Fruit fly (Drosophila melanogaster): Measurements from ENCODE around the gene CG9270.

CG9270 gene

DNA sequence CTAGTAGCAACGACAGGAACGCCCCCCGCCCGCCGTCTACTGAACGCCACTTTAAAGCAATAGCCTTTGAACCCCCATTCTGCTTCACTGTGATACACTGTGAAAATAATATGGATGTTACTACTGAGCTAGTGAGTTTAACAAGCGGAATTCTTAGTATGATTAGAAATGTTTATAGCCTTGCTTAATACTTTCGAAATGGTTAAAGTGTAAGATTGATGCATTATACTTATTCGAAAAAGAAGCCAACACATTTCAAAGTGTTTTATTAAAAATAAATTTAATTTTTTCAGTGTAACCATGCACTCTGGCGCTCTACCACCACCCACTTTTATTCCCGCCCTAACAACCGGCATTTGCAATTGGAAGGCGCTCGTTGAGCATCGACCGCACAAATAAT, 10.4 kb upstream of the CG9270 start:
- no peak for TF ChIP-seq HLH106 (tag; optimal IDR thresholded peaks at IDR 0.05)
- TF ChIP-seq dl (GFP tag; optimal IDR thresholded peaks at IDR 0.05; ENCODE audit: insufficient read depth in 1 of 2, partially characterized antibody in 2 of 2), result no peak
- no peak for TF ChIP-seq CG9705 (GFP tag; optimal IDR thresholded peaks at IDR 0.05)
- TF ChIP-seq fru (GFP tag; optimal IDR thresholded peaks at IDR 0.05), result peak; percentile 19
- no peak for TF ChIP-seq Hr78 (GFP tag; optimal IDR thresholded peaks at IDR 0.05)
- TF ChIP-seq foxo (GFP tag; optimal IDR thresholded peaks at IDR 0.05), result peak in 1 of 2 experiments; percentile 20
- no peak for TF ChIP-seq brk (GFP tag; optimal IDR thresholded peaks at IDR 0.05)
- TF ChIP-seq psq (GFP tag; optimal IDR thresholded peaks at IDR 0.05), result no peak
- no peak for TF ChIP-seq Vsx2 (GFP tag; optimal IDR thresholded peaks at IDR 0.05; ENCODE audit: partially characterized antibody)
- peak; percentile 16 for TF ChIP-seq ey (GFP tag; optimal IDR thresholded peaks at IDR 0.05)
- no peak for TF ChIP-seq usp (GFP tag; optimal IDR thresholded peaks at IDR 0.05)
- no peak for TF ChIP-seq CG32264 (GFP tag; optimal IDR thresholded peaks at IDR 0.05)
- no peak for TF ChIP-seq Sp1 (GFP tag; optimal IDR thresholded peaks at IDR 0.05)
- no peak for TF ChIP-seq rgr (GFP tag; optimal IDR thresholded peaks at IDR 0.05)
- peak; percentile 14 for TF ChIP-seq h (GFP tag; optimal IDR thresholded peaks at IDR 0.05)

DNA sequence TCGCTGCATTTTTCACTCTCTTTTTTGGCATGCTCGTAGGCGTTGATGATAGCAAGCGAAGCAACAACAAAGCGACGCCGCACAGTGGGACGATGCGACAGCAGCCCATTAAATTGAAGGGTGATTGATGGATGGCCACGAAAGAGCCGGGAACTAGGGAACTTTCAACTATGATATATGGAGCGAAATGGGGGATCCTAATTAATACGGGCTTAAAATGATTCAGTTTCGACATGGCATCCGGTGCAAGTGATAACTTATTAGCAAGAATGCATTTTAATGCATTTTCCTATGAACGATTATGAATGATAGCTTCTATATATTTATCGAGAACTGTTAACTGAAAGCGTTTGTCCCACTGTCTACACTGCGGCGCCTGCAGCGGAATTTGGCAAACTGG, 9.2 kb upstream of the CG9270 start:
- TF ChIP-seq tai (GFP tag; optimal IDR thresholded peaks at IDR 0.05) (no peak), ey (GFP tag; optimal IDR thresholded peaks at IDR 0.05) (no peak), h (GFP tag; optimal IDR thresholded peaks at IDR 0.05) (no peak), foxo (GFP tag; optimal IDR thresholded peaks at IDR 0.05) (no peak), OdsH (GFP tag; optimal IDR thresholded peaks at IDR 0.05) (no peak), Abd-B (GFP tag; optimal IDR thresholded peaks at IDR 0.05) (no peak), fru (GFP tag; optimal IDR thresholded peaks at IDR 0.05) (no peak), psq (GFP tag; optimal IDR thresholded peaks at IDR 0.05) (no peak)

DNA sequence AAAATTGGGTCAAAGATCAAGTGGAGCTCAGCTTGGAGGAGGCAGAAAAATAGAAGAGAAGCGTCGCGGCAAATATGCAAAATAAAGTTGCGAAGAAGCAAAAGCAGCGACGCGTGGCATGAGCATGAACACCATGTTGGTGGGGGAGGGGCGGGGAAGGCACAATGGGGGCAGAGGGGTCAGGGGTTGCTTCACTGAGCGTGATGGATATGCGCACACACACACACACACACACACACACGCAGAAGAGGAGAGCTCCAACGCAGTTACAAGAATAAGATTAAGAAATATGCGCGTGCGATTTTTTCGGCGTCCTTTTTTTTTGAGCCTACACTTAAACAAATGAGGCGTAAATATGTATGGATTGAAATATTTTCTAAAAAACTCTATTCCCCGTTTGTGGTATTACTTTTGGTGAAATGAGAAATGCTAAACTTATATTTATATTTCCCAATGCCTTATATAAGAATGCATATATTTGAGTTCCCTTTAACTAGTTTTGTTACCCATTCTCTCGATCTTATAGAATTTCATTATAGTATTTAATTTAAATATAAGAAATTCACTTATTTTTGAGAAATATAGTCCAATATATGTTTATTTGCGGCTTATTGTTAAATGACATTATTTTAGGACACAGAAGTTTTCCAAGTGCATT, 8.4 kb upstream of the CG9270 start:
- no peak for TF ChIP-seq Abd-B (GFP tag; optimal IDR thresholded peaks at IDR 0.05)
- TF ChIP-seq Dfd (GFP tag; optimal IDR thresholded peaks at IDR 0.05), result peak; percentile 60
- TF ChIP-seq sage (GFP tag; optimal IDR thresholded peaks at IDR 0.05), result no peak
- TF ChIP-seq Jra (GFP tag; optimal IDR thresholded peaks at IDR 0.05), result no peak
- no peak for TF ChIP-seq Rel (GFP tag; optimal IDR thresholded peaks at IDR 0.05)
- TF ChIP-seq Rel (tag; optimal IDR thresholded peaks at IDR 0.05), result no peak
- TF ChIP-seq HLH106 (tag; optimal IDR thresholded peaks at IDR 0.05), result no peak

DNA sequence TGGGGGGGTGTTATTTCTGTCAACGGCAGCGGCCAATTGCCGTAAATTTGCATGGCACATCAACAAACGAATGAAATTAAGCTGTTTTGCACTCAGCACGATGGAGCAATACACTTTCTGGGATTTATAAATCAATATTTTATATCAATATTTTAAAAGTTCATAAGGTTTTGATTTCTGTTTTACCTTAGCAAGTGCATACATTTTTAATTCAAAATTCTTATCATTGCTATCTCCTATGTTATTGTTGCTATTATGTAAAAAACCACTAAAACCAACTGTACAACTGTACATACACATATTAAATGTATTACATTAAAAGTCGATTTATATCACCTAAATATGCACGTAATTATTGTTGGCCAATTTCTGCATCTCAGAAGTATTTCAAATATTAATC, 6.8 kb upstream of the CG9270 start:
- TF ChIP-seq sv (GFP tag; optimal IDR thresholded peaks at IDR 0.05) (no peak), Vsx2 (GFP tag; optimal IDR thresholded peaks at IDR 0.05; ENCODE audit: partially characterized antibody) (no peak), CrebA (GFP tag; optimal IDR thresholded peaks at IDR 0.05; ENCODE audit: borderline replicate concordance) (no peak), Myc (optimal IDR thresholded peaks at IDR 0.05) (no peak), Mio (GFP tag; optimal IDR thresholded peaks at IDR 0.05) (no peak), brk (GFP tag; optimal IDR thresholded peaks at IDR 0.05) (no peak), h (GFP tag; optimal IDR thresholded peaks at IDR 0.05) (no peak), CG9705 (GFP tag; optimal IDR thresholded peaks at IDR 0.05) (no peak), br (GFP tag; optimal IDR thresholded peaks at IDR 0.05) (no peak), Rel (GFP tag; optimal IDR thresholded peaks at IDR 0.05) (no peak), Rel (tag; optimal IDR thresholded peaks at IDR 0.05) (no peak)

DNA sequence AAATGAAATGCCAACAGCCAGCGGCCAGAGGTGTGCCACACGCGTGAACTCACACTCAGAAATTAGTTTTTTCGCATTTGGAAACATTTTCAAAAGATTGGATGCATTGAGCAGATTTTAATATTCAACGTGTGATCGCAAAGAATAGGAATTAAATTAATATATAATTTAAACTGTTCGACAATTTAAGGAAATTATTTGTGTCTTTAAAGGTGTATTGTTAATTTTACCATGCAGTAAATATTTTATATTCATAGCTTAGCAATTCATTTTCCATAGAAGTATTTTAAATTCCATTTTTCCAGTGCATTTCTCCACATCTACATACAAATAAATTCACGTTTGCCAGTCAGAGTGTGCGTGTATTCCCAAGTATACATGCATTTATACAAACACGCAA, 5.7 kb upstream of the CG9270 start:
- TF ChIP-seq CG32264 (GFP tag; optimal IDR thresholded peaks at IDR 0.05) (no peak), OdsH (GFP tag; optimal IDR thresholded peaks at IDR 0.05) (peak; percentile 26), Hr78 (GFP tag; optimal IDR thresholded peaks at IDR 0.05) (no peak), pan (optimal IDR thresholded peaks at IDR 0.05) (no peak), Sp1 (GFP tag; optimal IDR thresholded peaks at IDR 0.05) (peak; percentile 16), psq (GFP tag; optimal IDR thresholded peaks at IDR 0.05) (no peak), CG9705 (GFP tag; optimal IDR thresholded peaks at IDR 0.05) (no peak), woc (GFP tag; optimal IDR thresholded peaks at IDR 0.05) (no peak), foxo (GFP tag; optimal IDR thresholded peaks at IDR 0.05) (peak in 1 of 2 experiments; percentile 24), brk (GFP tag; optimal IDR thresholded peaks at IDR 0.05) (no peak), dsf (GFP tag; optimal IDR thresholded peaks at IDR 0.05; ENCODE audit: borderline replicate concordance) (no peak), HLH106 (tag; optimal IDR thresholded peaks at IDR 0.05) (peak; percentile 10), Hnf4 (GFP tag; optimal IDR thresholded peaks at IDR 0.05) (no peak)

All from whole organism, wandering third instar larva.